Worm (Caenorhabditis elegans) whole organism, L4 larva: Measurements from ENCODE around the gene F21D9.1.

Source experiments
- D1046.2 ChIP-seq: fragments of 200-800 bp; sonication (Bioruptor generic); IDR thresholded peaks from 2 replicates; pipeline ENCODE4 v1.3.6; 2022; ENCODE audit warnings: missing genetic modification characterization, missing compliant biosample characterization
- F26F4.8 ChIP-seq: fragments of 200-800 bp; sonication (Bioruptor generic); conservative IDR thresholded peaks from 2 replicates; pipeline ENCODE4 v1.3.6; 2022; ENCODE audit warnings: missing genetic modification characterization, missing compliant biosample characterization
- F37D6.2 ChIP-seq: sonication (generic microtip); optimal IDR thresholded peaks from 2 replicates; lab custom pipeline; 2016; ENCODE audit warnings: mild to moderate bottlenecking, missing genetic modification characterization, missing compliant biosample characterization
- F44E2.7 ChIP-seq: fragments of 200-800 bp; sonication (Bioruptor generic); IDR thresholded peaks from 2 replicates; pipeline ENCODE4 v2.1.2; 2022; ENCODE audit warnings: missing genetic modification characterization, missing compliant biosample characterization
- T20F7.1 ChIP-seq: fragments of 200-800 bp; sonication (Bioruptor generic); optimal IDR thresholded peaks from 2 replicates; lab custom pipeline; 2018; ENCODE audit warnings: mild to moderate bottlenecking, missing genetic modification characterization, missing compliant biosample characterization
- ZK546.5 ChIP-seq, 2 experiments: sonication (generic microtip); optimal IDR thresholded peaks; 2 replicates each; lab custom pipeline; 2017; ENCODE audit warnings: missing biosample characterization in 2 of 2, missing genetic modification characterization in 2 of 2
- aha-1 ChIP-seq: fragments of 150-350 bp; peaks from one replicate; lab custom pipeline; 2014; ENCODE audit warnings: missing biosample characterization, missing genetic modification characterization
- attf-4 ChIP-seq: sonication (generic microtip); optimal IDR thresholded peaks from 3 replicates; lab custom pipeline; 2017; ENCODE audit warnings: missing biosample characterization, missing genetic modification characterization
- ceh-20 ChIP-seq: fragments of 200-800 bp; sonication (Bioruptor generic); IDR thresholded peaks from 2 replicates; pipeline ENCODE4 v1.3.6; 2022; ENCODE audit warnings: missing genetic modification reagents, missing genetic modification characterization, missing compliant biosample characterization
- ceh-28 ChIP-seq: fragments of 150-350 bp; optimal IDR thresholded peaks from 2 replicates; lab custom pipeline; 2014; ENCODE audit warnings: missing biosample characterization, missing genetic modification reagents, missing genetic modification characterization
- ceh-32 ChIP-seq: sonication (generic microtip); optimal IDR thresholded peaks from 2 replicates; lab custom pipeline; 2016; ENCODE audit warnings: mild to moderate bottlenecking, missing genetic modification characterization, missing compliant biosample characterization; ENCODE audit not compliant: poor library complexity
- ceh-62 ChIP-seq: sonication (generic microtip); optimal IDR thresholded peaks from 2 replicates; lab custom pipeline; 2017; ENCODE audit warnings: missing biosample characterization, missing genetic modification characterization
- ceh-82 ChIP-seq: sonication (generic microtip); optimal IDR thresholded peaks from 2 replicates; lab custom pipeline; 2017; ENCODE audit warnings: missing biosample characterization, missing genetic modification characterization
- ctbp-1 ChIP-seq: fragments of 200-800 bp; sonication (Bioruptor generic); IDR thresholded peaks from 2 replicates; pipeline ENCODE4 v1.3.6; 2022; ENCODE audit warnings: missing genetic modification reagents, missing genetic modification characterization, missing compliant biosample characterization
- dmd-9 ChIP-seq: fragments of 200-800 bp; sonication (Bioruptor generic); IDR thresholded peaks from 2 replicates; pipeline ENCODE4 v1.3.6; 2022; ENCODE audit warnings: missing genetic modification reagents, missing genetic modification characterization, missing compliant biosample characterization
- egl-27 ChIP-seq: sonication (generic microtip); optimal IDR thresholded peaks from 3 replicates; lab custom pipeline; 2017; ENCODE audit warnings: missing biosample characterization, missing genetic modification reagents, missing genetic modification characterization
- egl-43 ChIP-seq: fragments of 200-800 bp; sonication (Bioruptor generic); IDR thresholded peaks from 2 replicates; pipeline ENCODE4 v1.3.6; 2022; ENCODE audit warnings: missing genetic modification reagents, missing genetic modification characterization, missing compliant biosample characterization
- fkh-10 ChIP-seq: fragments of 150-350 bp; optimal IDR thresholded peaks from 2 replicates; lab custom pipeline; 2014; ENCODE audit warnings: missing biosample characterization, missing genetic modification reagents, missing genetic modification characterization
- gei-8 ChIP-seq: fragments of 200-800 bp; sonication (Bioruptor generic); optimal IDR thresholded peaks from 2 replicates; lab custom pipeline; 2018; ENCODE audit warnings: mild to moderate bottlenecking, missing genetic modification characterization, missing compliant biosample characterization
- hif-1 ChIP-seq, 2 experiments: sonication (generic microtip); optimal IDR thresholded peaks; 2 replicates each; lab custom pipeline; 2016 to 2017; ENCODE audit warnings: missing compliant biosample characterization in 2 of 2, missing genetic modification characterization in 2 of 2, missing genetic modification reagents in 2 of 2, missing genotype in 2 of 2, mild to moderate bottlenecking in 1 of 2
- lin-1 ChIP-seq: fragments of 200-800 bp; sonication (Bioruptor generic); IDR thresholded peaks from 2 replicates; pipeline ENCODE4 v1.3.6; 2022; ENCODE audit warnings: missing genetic modification reagents, missing genetic modification characterization, missing compliant biosample characterization
- lin-13 ChIP-seq: fragments of 150-350 bp; optimal IDR thresholded peaks from 2 replicates; lab custom pipeline; 2014; ENCODE audit warnings: missing biosample characterization, missing genetic modification reagents, missing genetic modification characterization
- lin-15B ChIP-seq: fragments of 150-350 bp; sonication (generic microtip); optimal IDR thresholded peaks from 3 replicates; lab custom pipeline; 2014; ENCODE audit warnings: missing biosample characterization, missing genetic modification characterization
- lsy-2 ChIP-seq, 2 experiments: fragments of 150-350 bp in 1 of 2; sonication (generic microtip) in 1 of 2; optimal IDR thresholded peaks; 2 replicates each; lab custom pipeline; 2014 to 2017; ENCODE audit warnings: missing biosample characterization in 2 of 2, missing genetic modification characterization in 2 of 2
- mep-1 ChIP-seq: fragments of 150-350 bp; sonication (generic microtip); optimal IDR thresholded peaks from 3 replicates; lab custom pipeline; 2014; ENCODE audit warnings: missing biosample characterization, missing genetic modification characterization
- mes-2 ChIP-seq: sonication (generic microtip); optimal IDR thresholded peaks from 2 replicates; lab custom pipeline; 2016; ENCODE audit warnings: missing genotype, mild to moderate bottlenecking, missing genetic modification characterization, missing compliant biosample characterization; ENCODE audit not compliant: poor library complexity, severe bottlenecking
- nhr-102 ChIP-seq: sonication (generic microtip); optimal IDR thresholded peaks from 2 replicates; lab custom pipeline; 2016; ENCODE audit warnings: mild to moderate bottlenecking, missing genetic modification characterization, moderate library complexity, missing compliant biosample characterization
- nhr-237 ChIP-seq: sonication (generic microtip); optimal IDR thresholded peaks from 2 replicates; lab custom pipeline; 2017; ENCODE audit warnings: missing biosample characterization, missing genetic modification characterization
- nhr-25 ChIP-seq: sonication (generic microtip); optimal IDR thresholded peaks from 2 replicates; lab custom pipeline; 2017; ENCODE audit warnings: missing genetic modification characterization, mild to moderate bottlenecking, missing compliant biosample characterization, antibody characterized with exemption, moderate library complexity, borderline replicate concordance; ENCODE audit not compliant: insufficient read depth
- nhr-48 ChIP-seq: sonication (generic microtip); optimal IDR thresholded peaks from 2 replicates; lab custom pipeline; 2016; ENCODE audit warnings: mild to moderate bottlenecking, missing genetic modification characterization, missing compliant biosample characterization
- nhr-6 ChIP-seq: fragments of 150-350 bp; optimal IDR thresholded peaks from 2 replicates; lab custom pipeline; 2014; ENCODE audit warnings: missing biosample characterization, missing genetic modification characterization
- nhr-77 ChIP-seq: fragments of 150-350 bp; optimal IDR thresholded peaks from 2 replicates; lab custom pipeline; 2014; ENCODE audit warnings: missing biosample characterization, missing genetic modification characterization
- pha-4 ChIP-seq, 2 experiments: fragments of 150-350 bp in 1 of 2; fragments of 200-800 bp in 1 of 2; sonication (Bioruptor generic) in 1 of 2; IDR thresholded peaks in 1 of 2; optimal IDR thresholded peaks in 1 of 2; 2 replicates each; pipeline versions ENCODE4 v1.3.6 to Lab custom; 2014 to 2022; ENCODE audit warnings: missing genetic modification characterization in 2 of 2, missing genetic modification reagents in 2 of 2, missing biosample characterization in 1 of 2, missing compliant biosample characterization in 1 of 2
- saeg-2 ChIP-seq: fragments of 200-800 bp; sonication (Bioruptor generic); IDR thresholded peaks from 2 replicates; pipeline ENCODE4 v1.3.6; 2022; ENCODE audit warnings: missing genetic modification reagents, missing genetic modification characterization, missing compliant biosample characterization
- spr-1 ChIP-seq: sonication (generic microtip); optimal IDR thresholded peaks from 2 replicates; lab custom pipeline; 2016; ENCODE audit warnings: mild to moderate bottlenecking, missing genetic modification characterization, missing compliant biosample characterization
- tag-97 ChIP-seq: fragments of 200-800 bp; sonication (Bioruptor generic); IDR thresholded peaks from 2 replicates; pipeline ENCODE4 v1.3.6; 2022; ENCODE audit warnings: missing genetic modification characterization, missing compliant biosample characterization
- tra-1 ChIP-seq: fragments of 200-800 bp; sonication (Bioruptor generic); IDR thresholded peaks from 2 replicates; pipeline ENCODE4 v1.3.6; 2022; ENCODE audit warnings: missing genetic modification reagents, missing genetic modification characterization, missing compliant biosample characterization
- vab-7 ChIP-seq: fragments of 200-800 bp; sonication (Bioruptor generic); IDR thresholded peaks from 2 replicates; pipeline ENCODE4 v1.3.6; 2022; ENCODE audit warnings: missing genetic modification reagents, missing genetic modification characterization, missing compliant biosample characterization
- zfp-2 ChIP-seq: sonication (generic microtip); optimal IDR thresholded peaks from 2 replicates; lab custom pipeline; 2016; ENCODE audit warnings: mild to moderate bottlenecking, missing genetic modification characterization, missing compliant biosample characterization

F21D9.1 gene

ce11 chrV:19237204-19237603, 27.0 kb upstream of the F21D9.1 start, which contains the start of gene fbxb-2:
Gene fbxb-2, minus strand, starts transcription at chrV:19237304.
- TF ChIP-seq nhr-25 (tag; lab: Kevin White, UChicago) (no peak), D1046.2 (GFP tag; lab: Robert Waterston, UW) (no peak), tra-1 (GFP tag; lab: Robert Waterston, UW) (no peak), ceh-62 (tag; lab: Kevin White, UChicago) (no peak), nhr-102 (tag; lab: Kevin White, UChicago) (no peak), nhr-77 (tag; lab: Kevin White, UChicago) (no peak), vab-7 (GFP tag; lab: Robert Waterston, UW) (no peak), saeg-2 (no peak), nhr-6 (no peak), ctbp-1 (GFP tag; lab: Robert Waterston, UW) (no peak)

- TF ChIP-seq tag-97 (no peak), nhr-237 (tag; lab: Kevin White, UChicago) (no peak), attf-4 (tag; lab: Kevin White, UChicago) (no peak), F37D6.2 (tag; lab: Kevin White, UChicago) (no peak), dmd-9 (GFP tag; lab: Robert Waterston, UW) (no peak), ceh-20 (GFP tag; lab: Robert Waterston, UW) (no peak), F44E2.7 (GFP tag; lab: Robert Waterston, UW) (no peak), lin-13 (GFP tag; lab: Kevin White, UChicago) (no peak), aha-1 (tag; lab: Kevin White, UChicago) (no peak), mep-1 (tag; lab: Kevin White, UChicago) (no peak), nhr-102 (tag; lab: Kevin White, UChicago) (no peak), nhr-48 (tag; lab: Kevin White, UChicago) (no peak), egl-43 (GFP tag; lab: Robert Waterston, UW) (no peak), hif-1 (tag; optimal IDR thresholded peaks at IDR 0.05; lab: Kevin White, UChicago) (no peak), T20F7.1 (GFP tag; lab: Kevin White, UChicago) (no peak), saeg-2 (no peak), lin-15B (no peak), gei-8 (GFP tag; lab: Kevin White, UChicago) (no peak), ceh-32 (tag; lab: Kevin White, UChicago) (no peak)
Measured at ce11 chrV:19240129-19240528, 24.1 kb upstream of the F21D9.1 start, which contains the start of the genes fbxb-115 and fbxb-1. Gene fbxb-115, minus strand, starts transcription at chrV:19240229. Gene fbxb-1, plus strand, starts transcription at chrV:19240354.

- TF ChIP-seq zfp-2: no peak
- no peak for TF ChIP-seq nhr-25 (tag; lab: Kevin White, UChicago)
- TF ChIP-seq ceh-20 (GFP tag; lab: Robert Waterston, UW): no peak
- no peak for TF ChIP-seq spr-1 (tag; lab: Kevin White, UChicago)
- TF ChIP-seq ceh-28 (tag; lab: Kevin White, UChicago): no peak
- no peak for TF ChIP-seq gei-8 (GFP tag; lab: Kevin White, UChicago)
- no peak for TF ChIP-seq ceh-82
- TF ChIP-seq nhr-102 (tag; lab: Kevin White, UChicago): no peak
- TF ChIP-seq fkh-10 (GFP tag; lab: Kevin White, UChicago): no peak
- TF ChIP-seq nhr-6: no peak
- no peak for TF ChIP-seq pha-4 (GFP tag; IDR thresholded peaks at IDR 0.05; lab: Robert Waterston, UW)
- no peak for TF ChIP-seq pha-4 (tag; optimal IDR thresholded peaks at IDR 0.05; lab: Kevin White, UChicago)
- no peak for TF ChIP-seq lin-1 (GFP tag; lab: Robert Waterston, UW)
- no peak for TF ChIP-seq lsy-2 (tag; optimal IDR thresholded peaks at IDR 0.05; lab: Kevin White, UChicago)
- TF ChIP-seq ZK546.5 (tag; optimal IDR thresholded peaks at IDR 0.05; lab: Kevin White, UChicago): no peak
- TF ChIP-seq nhr-77 (tag; lab: Kevin White, UChicago): no peak
- TF ChIP-seq F26F4.8 (GFP tag; lab: Robert Waterston, UW): no peak
- TF ChIP-seq F37D6.2 (tag; lab: Kevin White, UChicago): no peak
- no peak for TF ChIP-seq egl-27
- no peak for TF ChIP-seq mes-2 (tag; lab: Kevin White, UChicago)
- no peak for TF ChIP-seq dmd-9 (GFP tag; lab: Robert Waterston, UW)
Measured at ce11 chrV:19250983-19251382, 13.3 kb upstream of the F21D9.1 start, which contains the start of gene str-81. Gene str-81, minus strand, starts transcription at chrV:19251083.
